Worm (Caenorhabditis elegans) whole organism, L2 larva: ENCODE measurements around the gene marg-1.

Experiments used
- fos-1 ChIP-seq: fragments of 150-350 bp; optimal IDR thresholded peaks from 2 replicates; lab custom pipeline; 2014; ENCODE audit warnings: missing biosample characterization, missing genetic modification characterization
- lin-39 ChIP-seq: fragments of 150-350 bp; optimal IDR thresholded peaks from 2 replicates; lab custom pipeline; 2014; ENCODE audit warnings: missing biosample characterization, missing genetic modification reagents, missing genetic modification characterization
- nhr-11 ChIP-seq: fragments of 150-350 bp; optimal IDR thresholded peaks from 2 replicates; lab custom pipeline; 2014; ENCODE audit warnings: missing biosample characterization, missing genetic modification characterization
- skn-1 ChIP-seq: sonication (generic microtip); optimal IDR thresholded peaks from 2 replicates; lab custom pipeline; 2017; ENCODE audit warnings: missing biosample characterization, missing genetic modification characterization
- sma-9 ChIP-seq, 2 experiments: fragments of 150-350 bp in 1 of 2; sonication (generic microtip) in 1 of 2; optimal IDR thresholded peaks; 2 replicates each; lab custom pipeline; 2014 to 2016; ENCODE audit warnings: missing genetic modification characterization in 2 of 2, mild to moderate bottlenecking in 1 of 2, missing biosample characterization in 1 of 2, missing compliant biosample characterization in 1 of 2, missing genetic modification reagents in 1 of 2, moderate library complexity in 1 of 2
- ztf-4 ChIP-seq: fragments of 150-350 bp; optimal IDR thresholded peaks from 2 replicates; lab custom pipeline; 2014; ENCODE audit warnings: missing biosample characterization, missing genetic modification characterization

DNA sequence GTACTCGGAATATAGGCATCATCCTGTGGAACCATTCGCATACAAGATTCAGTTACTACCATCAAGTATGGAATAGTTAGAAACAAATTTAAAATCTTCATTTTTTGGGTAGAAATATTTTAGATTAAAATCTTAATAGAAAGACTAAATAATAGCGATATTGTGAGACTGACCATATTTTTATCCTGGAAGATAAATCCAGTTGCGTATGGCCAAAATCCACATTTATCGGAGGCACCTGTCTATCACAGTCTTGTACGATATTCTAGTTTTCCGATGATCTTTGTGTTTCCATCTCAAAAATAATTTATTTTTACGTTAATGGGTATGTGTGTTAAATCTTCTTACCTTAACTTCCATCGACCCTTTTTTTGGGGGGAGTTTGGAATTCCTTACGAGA, 16.6 kb downstream of the marg-1 start, which contains the start of gene F47B7.3:
- TF ChIP-seq skn-1 (tag; lab: Kevin White, UChicago) = no peak
- no peak for TF ChIP-seq lin-39
- no peak for TF ChIP-seq fos-1 (tag; lab: Kevin White, UChicago)
- no peak for TF ChIP-seq nhr-11 (tag; lab: Kevin White, UChicago)
- TF ChIP-seq ztf-4 (tag; lab: Kevin White, UChicago) = no peak
- no peak for TF ChIP-seq sma-9 (GFP tag; optimal IDR thresholded peaks at IDR 0.05; lab: Kevin White, UChicago)
- no peak for TF ChIP-seq sma-9 (tag; optimal IDR thresholded peaks at IDR 0.05; lab: Kevin White, UChicago)
